Fruit fly (Drosophila melanogaster) whole organism, adult: ENCODE results near the gene CG8360.

Experiments
- CG11617 ChIP-seq: fragments of 200-800 bp; sonication (Bioruptor generic); optimal IDR thresholded peaks from 2 replicates; lab custom pipeline; 2017; ENCODE audit warnings: mild to moderate bottlenecking, missing biosample characterization, missing genetic modification reagents, missing genetic modification characterization
- CG12768 ChIP-seq: fragments of 200-800 bp; sonication (Bioruptor generic); optimal IDR thresholded peaks from 2 replicates; lab custom pipeline; 2017; ENCODE audit warnings: missing biosample characterization, missing genetic modification characterization, mild to moderate bottlenecking, moderate library complexity, missing genetic modification reagents
- CG14711 ChIP-seq: fragments of 200-800 bp; sonication (Bioruptor generic); optimal IDR thresholded peaks from 2 replicates; lab custom pipeline; 2018; ENCODE audit warnings: missing biosample characterization, mild to moderate bottlenecking, missing genetic modification characterization, moderate library complexity
- CG1620 ChIP-seq: fragments of 200-800 bp; sonication (Bioruptor generic); optimal IDR thresholded peaks from 2 replicates; lab custom pipeline; 2016; ENCODE audit warnings: missing biosample characterization, missing genetic modification characterization
- CG33017 ChIP-seq: fragments of 200-800 bp; sonication (Bioruptor generic); optimal IDR thresholded peaks from 2 replicates; lab custom pipeline; 2018; ENCODE audit warnings: missing biosample characterization, mild to moderate bottlenecking, missing genetic modification characterization, moderate library complexity
- CG5204 ChIP-seq: fragments of 200-800 bp; sonication (Bioruptor generic); optimal IDR thresholded peaks from 2 replicates; lab custom pipeline; 2016; ENCODE audit warnings: missing biosample characterization, missing genetic modification characterization
- CG7045 ChIP-seq: fragments of 200-800 bp; sonication (Bioruptor generic); optimal IDR thresholded peaks from 2 replicates; lab custom pipeline; 2017; ENCODE audit warnings: missing biosample characterization, mild to moderate bottlenecking, missing genetic modification characterization
- CG7101 ChIP-seq: fragments of 200-800 bp; sonication (Bioruptor generic); optimal IDR thresholded peaks from 2 replicates; lab custom pipeline; 2018; ENCODE audit warnings: missing biosample characterization, mild to moderate bottlenecking, missing genetic modification characterization, moderate library complexity
- Clk ChIP-seq: fragments of 200-800 bp; sonication (Bioruptor generic); optimal IDR thresholded peaks from 2 replicates; lab custom pipeline; 2017; ENCODE audit warnings: missing biosample characterization, missing genetic modification characterization
- Crg-1 ChIP-seq: fragments of 200-800 bp; sonication (Bioruptor generic); optimal IDR thresholded peaks from 2 replicates; lab custom pipeline; 2016; ENCODE audit warnings: missing biosample characterization, missing genetic modification characterization
- Hr96 ChIP-seq: fragments of 200-800 bp; sonication (Bioruptor generic); optimal IDR thresholded peaks from 2 replicates; lab custom pipeline; 2016; ENCODE audit warnings: missing biosample characterization, missing genetic modification characterization
- Mnt ChIP-seq: fragments of 200-800 bp; sonication (Bioruptor generic); optimal IDR thresholded peaks from 2 replicates; lab custom pipeline; 2016; ENCODE audit warnings: missing biosample characterization, mild to moderate bottlenecking, missing genetic modification characterization
- bab1 ChIP-seq: fragments of 200-800 bp; sonication (Bioruptor generic); optimal IDR thresholded peaks from 3 replicates; lab custom pipeline; 2019; ENCODE audit warnings: missing biosample characterization, mild to moderate bottlenecking, missing genetic modification characterization, moderate library complexity
- cic ChIP-seq: fragments of 200-800 bp; sonication (Bioruptor generic); optimal IDR thresholded peaks from 2 replicates; lab custom pipeline; 2017; ENCODE audit warnings: missing biosample characterization, mild to moderate bottlenecking, missing genetic modification characterization, moderate library complexity
- cnc ChIP-seq, 2 experiments: fragments of >200 bp; optimal IDR thresholded peaks; 2 replicates each; lab custom pipeline; 2017
- kay ChIP-seq: fragments of 200-800 bp; sonication (Bioruptor generic); peaks from one replicate; lab custom pipeline; 2016; ENCODE audit warnings: missing biosample characterization, missing genetic modification characterization, borderline replicate concordance
- ovo ChIP-seq: fragments of 200-800 bp; sonication (Bioruptor generic); optimal IDR thresholded peaks from 2 replicates; lab custom pipeline; 2016; ENCODE audit warnings: missing biosample characterization, missing genetic modification characterization
- pad ChIP-seq: fragments of 200-800 bp; sonication (Bioruptor generic); optimal IDR thresholded peaks from 3 replicates; lab custom pipeline; 2017; ENCODE audit warnings: missing biosample characterization, missing genetic modification characterization, mild to moderate bottlenecking, moderate library complexity, missing genetic modification reagents
- tj ChIP-seq: fragments of 200-800 bp; sonication (Bioruptor generic); optimal IDR thresholded peaks from 3 replicates; lab custom pipeline; 2017; ENCODE audit warnings: missing biosample characterization, mild to moderate bottlenecking, missing genetic modification characterization, moderate library complexity
- toe ChIP-seq: fragments of 200-800 bp; sonication (Bioruptor generic); optimal IDR thresholded peaks from 2 replicates; lab custom pipeline; 2016; ENCODE audit warnings: missing biosample characterization, missing genetic modification characterization

The CG8360 gene

dm6 chr2L:8233571-8233970 is 20.8 kb downstream of the CG8360 start:
- TF ChIP-seq Mnt = peak; percentile 10
- TF ChIP-seq cic (GFP tag; lab: Kevin White, UChicago) = peak; percentile 96
- peak; percentile 59 for TF ChIP-seq CG11617 (GFP tag; lab: Kevin White, UChicago)
- TF ChIP-seq Hr96 (GFP tag; lab: Kevin White, UChicago) = no peak
- TF ChIP-seq CG14711 (tag; lab: Kevin White, UChicago) = no peak
- peak; percentile 53 for TF ChIP-seq ovo (GFP tag; lab: Kevin White, UChicago)
- TF ChIP-seq CG1620 (GFP tag; lab: Kevin White, UChicago) = no peak
- TF ChIP-seq CG7101 (tag; lab: Kevin White, UChicago) = peak; percentile 59
- no peak for TF ChIP-seq Crg-1
- TF ChIP-seq toe (GFP tag; lab: Kevin White, UChicago) = no peak
- no peak for TF ChIP-seq pad
- no peak for TF ChIP-seq Clk
- TF ChIP-seq CG5204 (GFP tag; lab: Kevin White, UChicago) = no peak
- TF ChIP-seq kay (GFP tag; lab: Kevin White, UChicago) = peak; percentile 90
- TF ChIP-seq CG12768 (GFP tag; lab: Kevin White, UChicago) = peak; percentile 51
- no peak for TF ChIP-seq bab1
- peak; percentile 53 for TF ChIP-seq tj (GFP tag; lab: Kevin White, UChicago)
- no peak for TF ChIP-seq cnc (optimal IDR thresholded peaks at IDR 0.05; lab: Kevin White, UChicago)
- TF ChIP-seq CG33017 (tag; lab: Kevin White, UChicago) = peak; percentile 60
- TF ChIP-seq CG7045 = peak; percentile 70

DNA sequence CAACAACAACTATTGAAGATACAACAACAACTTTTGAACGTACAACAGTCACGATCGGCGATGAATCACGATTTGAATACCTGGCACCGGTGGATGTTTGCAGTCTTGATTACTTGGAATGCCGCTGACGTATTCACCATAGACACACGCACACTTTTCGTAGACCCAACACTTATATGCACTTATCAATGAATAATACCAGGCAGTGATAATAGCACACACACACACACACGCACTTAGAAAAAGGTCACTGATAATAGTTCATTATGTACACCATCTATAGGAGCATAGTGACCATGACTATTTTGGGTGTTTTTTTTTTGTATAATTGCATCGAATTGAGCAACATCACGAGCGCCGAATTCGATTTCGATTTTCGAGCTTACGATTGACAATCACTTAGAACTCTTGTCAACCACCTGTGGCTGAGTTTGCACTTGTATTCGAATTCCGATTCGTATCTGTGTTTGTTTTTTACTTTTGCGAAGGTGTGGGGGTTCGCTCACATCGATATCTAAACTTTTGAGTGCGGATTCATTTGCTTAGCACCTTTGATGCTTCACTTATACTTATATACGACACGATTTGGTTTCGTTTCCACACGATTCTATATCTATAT is 26.4 kb downstream of the CG8360 start:
- no peak for TF ChIP-seq Mnt
- no peak for TF ChIP-seq CG1620 (GFP tag; lab: Kevin White, UChicago)
- no peak for TF ChIP-seq Clk
- peak; percentile 88 for TF ChIP-seq kay (GFP tag; lab: Kevin White, UChicago)
- no peak for TF ChIP-seq Hr96 (GFP tag; lab: Kevin White, UChicago)
- TF ChIP-seq CG7045 = no peak
- TF ChIP-seq CG5204 (GFP tag; lab: Kevin White, UChicago) = no peak
- no peak for TF ChIP-seq toe (GFP tag; lab: Kevin White, UChicago)
- no peak for TF ChIP-seq CG14711 (tag; lab: Kevin White, UChicago)
- TF ChIP-seq CG7101 (tag; lab: Kevin White, UChicago) = no peak
- no peak for TF ChIP-seq CG33017 (tag; lab: Kevin White, UChicago)
- no peak for TF ChIP-seq tj (GFP tag; lab: Kevin White, UChicago)
- TF ChIP-seq ovo (GFP tag; lab: Kevin White, UChicago) = no peak
- peak; percentile 57 for TF ChIP-seq CG12768 (GFP tag; lab: Kevin White, UChicago)
- TF ChIP-seq pad = no peak
- no peak for TF ChIP-seq cnc (optimal IDR thresholded peaks at IDR 0.05; lab: Kevin White, UChicago)
- no peak for TF ChIP-seq Crg-1
- no peak for TF ChIP-seq bab1
- TF ChIP-seq cic (GFP tag; lab: Kevin White, UChicago) = peak; percentile 67
- no peak for TF ChIP-seq CG11617 (GFP tag; lab: Kevin White, UChicago)

DNA sequence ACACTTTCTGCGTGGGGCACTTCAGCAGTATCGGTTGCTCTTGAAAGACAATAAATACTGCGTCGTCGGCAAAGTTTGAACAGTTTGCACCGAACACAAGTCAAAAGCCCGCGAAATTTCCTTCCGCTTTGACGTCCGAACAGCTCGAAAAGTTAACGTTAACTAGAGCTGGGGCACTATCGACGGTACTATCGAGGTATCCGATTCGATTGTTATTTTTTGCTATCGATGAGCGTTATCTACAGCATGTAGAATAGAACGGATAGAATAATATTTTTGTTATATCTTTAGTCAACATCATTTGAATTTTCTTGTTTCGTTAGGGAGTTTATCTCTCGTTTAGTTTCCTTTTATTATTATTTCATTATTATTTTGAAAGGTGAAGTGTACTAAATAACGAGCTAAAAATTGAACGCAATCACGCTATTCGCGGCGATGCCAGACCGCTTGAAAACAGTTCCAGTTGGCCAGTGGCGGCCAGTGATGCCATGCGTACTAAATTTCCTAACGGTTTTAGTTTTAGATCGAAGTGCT is 27.0 kb downstream of the CG8360 start, which contains the start of gene Pvr:
Gene Pvr, minus strand, starts transcription at position 167 of the 534 bp plus-strand sequence.
- TF ChIP-seq kay (GFP tag; lab: Kevin White, UChicago) = no peak
- peak; percentile 4 for TF ChIP-seq cic (GFP tag; lab: Kevin White, UChicago)
- peak; percentile 10 for TF ChIP-seq CG7045
- no peak for TF ChIP-seq CG33017 (tag; lab: Kevin White, UChicago)
- TF ChIP-seq Crg-1 = no peak
- no peak for TF ChIP-seq CG11617 (GFP tag; lab: Kevin White, UChicago)
- TF ChIP-seq CG5204 (GFP tag; lab: Kevin White, UChicago) = peak; percentile 36
- TF ChIP-seq CG1620 (GFP tag; lab: Kevin White, UChicago) = peak; percentile 16
- TF ChIP-seq bab1 = peak; percentile 58
- TF ChIP-seq tj (GFP tag; lab: Kevin White, UChicago) = peak; percentile 98
- peak; percentile 30 for TF ChIP-seq ovo (GFP tag; lab: Kevin White, UChicago)
- TF ChIP-seq cnc (optimal IDR thresholded peaks at IDR 0.05; lab: Kevin White, UChicago) = no peak

dm6 chr2L:8241700-8242099 is 28.9 kb downstream of the CG8360 start, which contains the start of gene Spn28F:
Gene Spn28F, minus strand, starts transcription at chr2L:8241800.
- TF ChIP-seq CG11617 (GFP tag; lab: Kevin White, UChicago) (no peak), kay (GFP tag; lab: Kevin White, UChicago) (no peak), CG5204 (GFP tag; lab: Kevin White, UChicago) (no peak), ovo (GFP tag; lab: Kevin White, UChicago) (no peak), cnc (optimal IDR thresholded peaks at IDR 0.05; lab: Kevin White, UChicago) (no peak), Mnt (no peak), toe (GFP tag; lab: Kevin White, UChicago) (no peak), Crg-1 (no peak), tj (GFP tag; lab: Kevin White, UChicago) (no peak), CG14711 (tag; lab: Kevin White, UChicago) (no peak)

DNA sequence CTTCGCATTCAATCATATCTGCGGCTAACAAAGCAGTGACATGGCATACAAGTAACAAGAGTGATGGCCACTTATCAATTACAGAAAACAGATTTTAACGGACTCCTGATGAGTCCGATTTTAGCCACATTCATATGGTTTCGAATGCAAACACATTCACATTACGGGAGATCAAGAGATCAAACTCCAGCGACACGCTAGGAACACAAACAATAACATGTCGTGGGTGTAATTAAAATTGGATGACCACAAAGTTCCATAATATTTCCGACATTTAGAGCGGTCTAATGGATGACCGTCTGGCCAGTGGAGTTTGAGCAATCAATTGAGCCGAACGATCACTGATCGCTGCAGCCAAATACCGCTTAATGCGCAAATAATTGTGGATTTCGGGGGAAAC is 29.4 kb downstream of the CG8360 start, which contains the start of gene CG14277:
Gene CG14277, plus strand, starts transcription at position 301 of the 400 bp plus-strand sequence.
- TF ChIP-seq ovo (GFP tag; lab: Kevin White, UChicago) (no peak), CG1620 (GFP tag; lab: Kevin White, UChicago) (no peak), CG11617 (GFP tag; lab: Kevin White, UChicago) (no peak), cnc (optimal IDR thresholded peaks at IDR 0.05; lab: Kevin White, UChicago) (no peak), Crg-1 (no peak), Mnt (no peak), Clk (no peak), CG33017 (tag; lab: Kevin White, UChicago) (no peak), tj (GFP tag; lab: Kevin White, UChicago) (no peak), CG12768 (GFP tag; lab: Kevin White, UChicago) (no peak), pad (no peak), CG5204 (GFP tag; lab: Kevin White, UChicago) (no peak), CG7101 (tag; lab: Kevin White, UChicago) (no peak), Hr96 (GFP tag; lab: Kevin White, UChicago) (no peak), bab1 (no peak), toe (GFP tag; lab: Kevin White, UChicago) (no peak), CG14711 (tag; lab: Kevin White, UChicago) (no peak), cic (GFP tag; lab: Kevin White, UChicago) (no peak), CG7045 (no peak)
